Worm (Caenorhabditis elegans) whole organism, mixed stage, embryonic: ENCODE measurements around the gene mrps-16.

ENCODE experiments used
- elt-3 ChIP-seq: fragments of 150-350 bp; optimal IDR thresholded peaks from 2 replicates; lab custom pipeline; 2014; ENCODE audit warnings: missing biosample characterization, missing genetic modification characterization
- lin-13 ChIP-seq: fragments of 150-350 bp; optimal IDR thresholded peaks from 2 replicates; lab custom pipeline; 2014; ENCODE audit warnings: missing biosample characterization, missing genetic modification characterization
- mab-5 ChIP-seq: fragments of 150-350 bp; optimal IDR thresholded peaks from 2 replicates; lab custom pipeline; 2014; ENCODE audit warnings: missing biosample characterization, missing genetic modification characterization
- mep-1 ChIP-seq: fragments of 150-350 bp; optimal IDR thresholded peaks from 2 replicates; lab custom pipeline; 2017; ENCODE audit warnings: missing biosample characterization, missing genetic modification reagents, missing genetic modification characterization, inconsistent platforms
- nhr-2 ChIP-seq: fragments of 150-350 bp; optimal IDR thresholded peaks from 2 replicates; lab custom pipeline; 2014; ENCODE audit warnings: missing biosample characterization, missing genetic modification characterization
- nhr-237 ChIP-seq: fragments of 150-350 bp; optimal IDR thresholded peaks from 2 replicates; lab custom pipeline; 2014; ENCODE audit warnings: missing biosample characterization, missing genetic modification characterization
- pha-4 ChIP-seq: fragments of 150-350 bp; optimal IDR thresholded peaks from 2 replicates; lab custom pipeline; 2018; ENCODE audit warnings: missing biosample characterization, missing genetic modification reagents, missing genetic modification characterization
- snpc-4 ChIP-seq: fragments of 150-350 bp; optimal IDR thresholded peaks from 2 replicates; lab custom pipeline; 2014; ENCODE audit warnings: missing biosample characterization, missing genetic modification characterization
- unc-120 ChIP-seq: sonication (generic microtip); optimal IDR thresholded peaks from 2 replicates; lab custom pipeline; 2017; ENCODE audit warnings: missing genetic modification characterization, missing compliant biosample characterization; ENCODE audit not compliant: poor library complexity, severe bottlenecking
- unc-39 ChIP-seq: fragments of 150-350 bp; optimal IDR thresholded peaks from 2 replicates; lab custom pipeline; 2014; ENCODE audit warnings: missing biosample characterization, missing genetic modification characterization

DNA sequence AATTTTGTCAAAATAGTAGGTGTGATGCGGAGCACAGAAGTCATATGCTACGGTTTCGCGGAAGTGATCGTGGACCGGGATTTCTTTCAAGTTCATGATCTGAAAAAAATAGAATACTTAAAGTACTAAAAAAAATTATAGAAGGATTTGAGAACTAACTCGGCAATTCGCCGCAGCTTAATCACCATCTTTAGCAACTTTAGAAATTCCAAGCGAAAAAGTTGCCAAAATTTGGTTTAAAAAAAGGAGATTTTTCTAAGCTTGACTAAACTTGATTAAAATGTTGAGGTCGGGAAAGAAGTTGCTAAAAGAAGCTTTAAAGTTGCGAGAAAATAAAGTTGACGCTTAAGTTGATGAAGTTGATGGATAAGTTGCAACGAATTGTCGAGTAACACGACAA is 43.5 kb downstream of the mrps-16 start, which contains the start of gene ZK177.9:
- TF ChIP-seq snpc-4 (tag; lab: Kevin White, UChicago): no peak
- no peak for TF ChIP-seq mab-5 (tag; lab: Kevin White, UChicago)
- TF ChIP-seq elt-3 (tag; lab: Kevin White, UChicago): no peak
- TF ChIP-seq mep-1 (tag; lab: Kevin White, UChicago): no peak
- TF ChIP-seq pha-4 (tag; lab: Kevin White, UChicago): no peak
- no peak for TF ChIP-seq nhr-237 (tag; lab: Kevin White, UChicago)
- no peak for TF ChIP-seq lin-13
- TF ChIP-seq nhr-2 (tag; lab: Kevin White, UChicago): no peak
- TF ChIP-seq unc-39 (tag; lab: Kevin White, UChicago): no peak
- no peak for TF ChIP-seq unc-120 (tag; lab: Kevin White, UChicago)
